Fruit fly (Drosophila melanogaster): ENCODE measurements around the gene CG31871.

- TF ChIP-seq Hr83 (GFP tag; optimal IDR thresholded peaks at IDR 0.05; ENCODE audit: poor library complexity, severe bottlenecking) (no peak), Myc (optimal IDR thresholded peaks at IDR 0.05) (no peak), ey (GFP tag; optimal IDR thresholded peaks at IDR 0.05) (peak; percentile 30), fru (GFP tag; optimal IDR thresholded peaks at IDR 0.05) (peak; percentile 31)
These were observed 29.2 kb upstream of the CG31871 start for dm6 chr2L:10632702-10633101.

Data from whole organism, wandering third instar larva.